Worm (Caenorhabditis elegans): ENCODE results near the gene rpt-2.

rpt-2 gene

ce11 chrV:6017630-6018029 is at the start of gene rpt-2, which contains the start of gene aps-1:
Gene rpt-2 (minus strand): TSS chrV:6017669.
Gene aps-1 (plus strand): TSS chrV:6017970.
- TF ChIP-seq sdz-12 (GFP tag; optimal IDR thresholded peaks at IDR 0.05) (no peak), hlh-11 (tag; optimal IDR thresholded peaks at IDR 0.05) (peak; percentile 60), zip-11 (GFP tag; IDR thresholded peaks at IDR 0.05) (no peak), mes-2 (tag; optimal IDR thresholded peaks at IDR 0.05; ENCODE audit: poor library complexity, severe bottlenecking) (peak; percentile 87), zfp-3 (GFP tag; conservative IDR thresholded peaks at IDR 0.05) (no peak), dmd-8 (GFP tag; IDR thresholded peaks at IDR 0.05) (no peak), lin-15B (tag; optimal IDR thresholded peaks at IDR 0.05) (peak; percentile 68), unc-39 (tag; optimal IDR thresholded peaks at IDR 0.05) (no peak), attf-4 (tag; optimal IDR thresholded peaks at IDR 0.05) (no peak), cey-2 (tag; optimal IDR thresholded peaks at IDR 0.05; ENCODE audit: borderline replicate concordance, insufficient read depth) (no peak), ZK546.5 (tag; optimal IDR thresholded peaks at IDR 0.05) (no peak), dmd-6 (GFP tag; IDR thresholded peaks at IDR 0.05) (peak; percentile 34), daf-8 (GFP tag; IDR thresholded peaks at IDR 0.05) (no peak), Y48G9A.11 (GFP tag; IDR thresholded peaks at IDR 0.05) (peak; percentile 92), nhr-10 (tag; optimal IDR thresholded peaks at IDR 0.05) (no peak), vab-7 (GFP tag; IDR thresholded peaks at IDR 0.05) (no peak), unc-62 (GFP tag; optimal IDR thresholded peaks at IDR 0.05 in 1 of 2) (no peak), unc-62 (tag; optimal IDR thresholded peaks at IDR 0.05) (no peak), aly-2 (tag; optimal IDR thresholded peaks at IDR 0.05) (no peak), nhr-25 (tag; optimal IDR thresholded peaks at IDR 0.05; ENCODE audit: borderline replicate concordance, insufficient read depth) (peak; percentile 21), lin-1 (GFP tag; IDR thresholded peaks at IDR 0.05) (no peak), aha-1 (tag) (no peak), mdt-29 (GFP tag; IDR thresholded peaks at IDR 0.05) (no peak), ZK337.2 (GFP tag; IDR thresholded peaks at IDR 0.05) (no peak), ztf-7 (tag; optimal IDR thresholded peaks at IDR 0.05) (peak; percentile 35), daf-16 (GFP tag; optimal IDR thresholded peaks at IDR 0.05) (no peak), daf-16 (tag; optimal IDR thresholded peaks at IDR 0.05) (peak; percentile 57), mxl-2 (GFP tag; conservative IDR thresholded peaks at IDR 0.05) (no peak), dpl-1 (GFP tag; optimal IDR thresholded peaks at IDR 0.05) (peak; percentile 79), ama-1 (optimal IDR thresholded peaks at IDR 0.05) (no peak), Y75B8A.6 (GFP tag; IDR thresholded peaks at IDR 0.05) (no peak), duxl-1 (tag; optimal IDR thresholded peaks at IDR 0.05; ENCODE audit: poor library complexity) (peak; percentile 46), nhr-42 (GFP tag; IDR thresholded peaks at IDR 0.05) (no peak), gei-8 (GFP tag; optimal IDR thresholded peaks at IDR 0.05) (no peak), ztf-11 (tag; optimal IDR thresholded peaks at IDR 0.05) (no peak), lsy-2 (tag; optimal IDR thresholded peaks at IDR 0.05) (peak in 1 of 2 experiments; percentile 91), rbr-2 (tag; optimal IDR thresholded peaks at IDR 0.05) (peak; percentile 68), madf-5 (GFP tag; IDR thresholded peaks at IDR 0.05) (no peak), nhr-102 (tag; optimal IDR thresholded peaks at IDR 0.05) (no peak), nhr-237 (tag; optimal IDR thresholded peaks at IDR 0.05) (no peak), R02D3.7 (tag; optimal IDR thresholded peaks at IDR 0.05) (no peak), lin-38 (GFP tag; IDR thresholded peaks at IDR 0.05) (peak; percentile 97), set-16 (GFP tag; IDR thresholded peaks at IDR 0.05) (no peak), arid-1 (GFP tag; conservative IDR thresholded peaks at IDR 0.05) (no peak), lir-3 (tag; optimal IDR thresholded peaks at IDR 0.05) (no peak), nhr-41 (GFP tag; IDR thresholded peaks at IDR 0.05) (no peak), nhr-48 (tag; optimal IDR thresholded peaks at IDR 0.05) (no peak), mxl-3 (GFP tag; optimal IDR thresholded peaks at IDR 0.05) (peak; percentile 50), hif-1 (tag; optimal IDR thresholded peaks at IDR 0.05) (peak in 1 of 2 experiments; percentile 44), F49E8.2 (tag; optimal IDR thresholded peaks at IDR 0.05; ENCODE audit: borderline replicate concordance) (no peak), ceh-20 (GFP tag; IDR thresholded peaks at IDR 0.05) (no peak), ctbp-1 (GFP tag; IDR thresholded peaks at IDR 0.05) (no peak)

All from whole organism, L4 larva.